Fruit fly (Drosophila melanogaster) whole organism, prepupa: ENCODE measurements around the gene na.
"Not testable (repeated sequence)": the region's sequence is repeated elsewhere in the genome, so short reads cannot be mapped to it uniquely, and the experiment has no call there.

Experiments used
- CG10631 ChIP-seq: fragments of 200-800 bp; sonication (Bioruptor generic); optimal IDR thresholded peaks from 2 replicates; lab custom pipeline; 2016; ENCODE audit warnings: missing biosample characterization, missing genetic modification characterization
- CG10669 ChIP-seq: fragments of 200-800 bp; sonication (Bioruptor generic); optimal IDR thresholded peaks from 3 replicates; lab custom pipeline; 2018; ENCODE audit warnings: missing biosample characterization, mild to moderate bottlenecking, missing genetic modification characterization, moderate library complexity
- CG11294 ChIP-seq: fragments of 200-800 bp; sonication (Bioruptor generic); IDR thresholded peaks from 2 replicates; pipeline ENCODE4 v1.3.6; 2022; ENCODE audit warnings: missing biosample characterization, missing genetic modification characterization
- CG11762 ChIP-seq: fragments of 200-800 bp; sonication (Bioruptor generic); optimal IDR thresholded peaks from 3 replicates; lab custom pipeline; 2016; ENCODE audit warnings: missing biosample characterization, missing genetic modification characterization; ENCODE audit not compliant: insufficient read depth
- CG15336 ChIP-seq: fragments of 200-800 bp; sonication (Bioruptor generic); IDR thresholded peaks from 2 replicates; pipeline ENCODE4 v1.3.6; 2022; ENCODE audit warnings: missing biosample characterization, missing genetic modification characterization
- CG1621 ChIP-seq: fragments of 200-800 bp; sonication (Bioruptor generic); optimal IDR thresholded peaks from 3 replicates; lab custom pipeline; 2018; ENCODE audit warnings: missing biosample characterization, mild to moderate bottlenecking, missing genetic modification characterization
- CG16779 ChIP-seq: fragments of 200-800 bp; sonication (Bioruptor generic); optimal IDR thresholded peaks from 3 replicates; lab custom pipeline; 2017; ENCODE audit warnings: missing biosample characterization, mild to moderate bottlenecking, missing genetic modification characterization
- CG3032 ChIP-seq: fragments of 200-800 bp; optimal IDR thresholded peaks from 2 replicates; lab custom pipeline; 2019; ENCODE audit warnings: missing biosample characterization, mild to moderate bottlenecking, missing genetic modification characterization, moderate library complexity
- CG31627 ChIP-seq: fragments of 200-800 bp; sonication (Bioruptor generic); optimal IDR thresholded peaks from 3 replicates; lab custom pipeline; 2016; ENCODE audit warnings: missing biosample characterization, missing genetic modification characterization
- CG32006 ChIP-seq: fragments of 200-800 bp; sonication (Bioruptor generic); optimal IDR thresholded peaks from 3 replicates; lab custom pipeline; 2017; ENCODE audit warnings: missing biosample characterization, mild to moderate bottlenecking, missing genetic modification characterization
- CG6792 ChIP-seq: fragments of 200-800 bp; sonication (Bioruptor generic); optimal IDR thresholded peaks from 3 replicates; lab custom pipeline; 2016; ENCODE audit warnings: missing biosample characterization, missing genetic modification characterization
- CG6808 ChIP-seq: fragments of 200-800 bp; sonication (Bioruptor generic); optimal IDR thresholded peaks from 3 replicates; lab custom pipeline; 2017; ENCODE audit warnings: missing biosample characterization, missing genetic modification characterization, mild to moderate bottlenecking, moderate library complexity, missing genetic modification reagents
- CG6854 ChIP-seq: fragments of 200-800 bp; sonication (Bioruptor generic); optimal IDR thresholded peaks from 2 replicates; lab custom pipeline; 2017; ENCODE audit warnings: missing biosample characterization, mild to moderate bottlenecking, missing genetic modification characterization
- CG7368 ChIP-seq: fragments of 200-800 bp; sonication (Bioruptor generic); optimal IDR thresholded peaks from 3 replicates; lab custom pipeline; 2016; ENCODE audit warnings: missing biosample characterization, missing genetic modification characterization
- CG8119 ChIP-seq: fragments of 200-800 bp; sonication (Bioruptor generic); IDR thresholded peaks from 3 replicates; pipeline ENCODE4 v1.3.6; 2022; ENCODE audit warnings: missing biosample characterization, missing genetic modification characterization
- CG8319 ChIP-seq: fragments of 200-800 bp; sonication (Bioruptor generic); optimal IDR thresholded peaks from 3 replicates; lab custom pipeline; 2016; ENCODE audit warnings: missing biosample characterization, missing genetic modification characterization
- CG9139 ChIP-seq: fragments of 200-800 bp; sonication (Bioruptor generic); optimal IDR thresholded peaks from 3 replicates; lab custom pipeline; 2017; ENCODE audit warnings: missing biosample characterization, mild to moderate bottlenecking, missing genetic modification characterization
- Eip93F ChIP-seq: fragments of 200-800 bp; sonication (Bioruptor generic); optimal IDR thresholded peaks from 2 replicates; lab custom pipeline; 2016; ENCODE audit warnings: missing biosample characterization, mild to moderate bottlenecking, missing genetic modification characterization
- Ets21C ChIP-seq: fragments of 200-800 bp; sonication (Bioruptor generic); optimal IDR thresholded peaks from 3 replicates; lab custom pipeline; 2016; ENCODE audit warnings: missing biosample characterization, missing genetic modification characterization
- Gug ChIP-seq: fragments of 200-800 bp; sonication (Bioruptor generic); IDR thresholded peaks from 2 replicates; pipeline ENCODE4 v1.3.6; 2022; ENCODE audit warnings: missing biosample characterization, missing genetic modification characterization
- Met ChIP-seq: fragments of 200-800 bp; sonication (Bioruptor generic); optimal IDR thresholded peaks from 3 replicates; lab custom pipeline; 2016; ENCODE audit warnings: missing biosample characterization, missing genetic modification characterization
- Smox ChIP-seq: fragments of 200-800 bp; sonication (Bioruptor generic); optimal IDR thresholded peaks from 3 replicates; lab custom pipeline; 2016; ENCODE audit warnings: missing biosample characterization, missing genetic modification characterization
- Sox15 ChIP-seq: fragments of 200-800 bp; sonication (Bioruptor generic); optimal IDR thresholded peaks from 3 replicates; lab custom pipeline; 2016; ENCODE audit warnings: missing biosample characterization, missing genetic modification characterization
- achi ChIP-seq: fragments of 200-800 bp; sonication (Bioruptor generic); optimal IDR thresholded peaks from 3 replicates; lab custom pipeline; 2016; ENCODE audit warnings: missing biosample characterization, missing genetic modification characterization
- acj6 ChIP-seq: fragments of 200-800 bp; sonication (Bioruptor generic); optimal IDR thresholded peaks from 3 replicates; lab custom pipeline; 2016; ENCODE audit warnings: missing biosample characterization, missing genetic modification characterization
- fd59A ChIP-seq: fragments of 200-800 bp; sonication (Bioruptor generic); optimal IDR thresholded peaks from 2 replicates; lab custom pipeline; 2017; ENCODE audit warnings: missing biosample characterization, mild to moderate bottlenecking, missing genetic modification characterization, missing genetic modification reagents
- lz ChIP-seq: fragments of 200-800 bp; sonication (Bioruptor generic); optimal IDR thresholded peaks from 3 replicates; lab custom pipeline; 2016; ENCODE audit warnings: missing biosample characterization, missing genetic modification characterization
- pdm3 ChIP-seq: fragments of 200-800 bp; sonication (Bioruptor generic); optimal IDR thresholded peaks from 3 replicates; lab custom pipeline; 2016; ENCODE audit warnings: missing biosample characterization, missing genetic modification characterization
- spab ChIP-seq: fragments of 200-800 bp; sonication (Bioruptor generic); optimal IDR thresholded peaks from 2 replicates; lab custom pipeline; 2017; ENCODE audit warnings: missing biosample characterization, mild to moderate bottlenecking, missing genetic modification characterization, missing genetic modification reagents
- ss ChIP-seq, 2 experiments: fragments of 200-800 bp; sonication (Bioruptor generic); optimal IDR thresholded peaks; 2 replicates in 1 of 2; 3 replicates in 1 of 2; lab custom pipeline; 2017 to 2018; ENCODE audit warnings: mild to moderate bottlenecking in 2 of 2, missing biosample characterization in 2 of 2, missing genetic modification characterization in 2 of 2, moderate library complexity in 1 of 2
- svp ChIP-seq: fragments of 200-800 bp; sonication (Bioruptor generic); peaks from one replicate; lab custom pipeline; 2016; ENCODE audit warnings: missing biosample characterization, missing genetic modification characterization
- vri ChIP-seq: fragments of 200-800 bp; sonication (Bioruptor generic); optimal IDR thresholded peaks from 3 replicates; lab custom pipeline; 2016; ENCODE audit warnings: missing biosample characterization, mild to moderate bottlenecking, missing genetic modification characterization

na gene

DNA sequence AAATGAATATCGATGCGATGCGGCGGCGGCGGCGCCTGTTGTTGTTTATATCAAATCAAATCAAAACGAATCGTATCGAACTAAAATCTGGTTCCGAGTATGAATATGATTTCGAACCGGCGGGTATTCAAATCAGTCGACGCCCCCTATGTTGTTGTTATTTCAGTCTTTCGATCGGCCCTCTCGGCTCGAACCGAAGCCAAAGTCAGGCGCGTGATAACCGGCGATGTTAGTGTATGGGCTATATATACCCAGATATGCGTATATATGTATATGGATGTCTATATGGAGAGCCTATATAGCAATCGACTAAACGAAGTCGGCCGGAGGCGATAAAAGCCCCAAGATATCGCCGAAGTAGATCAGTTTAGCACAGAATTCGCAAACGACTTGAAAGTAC, 5.3 kb upstream of the na start, which contains the start of the genes CG46317 and Tat:
Gene CG46317, plus strand, starts transcription at position 361 of the 400 bp plus-strand sequence.
Gene Tat, plus strand, starts transcription at position 361 of the 400 bp plus-strand sequence.
- no peak for TF ChIP-seq CG6808
- no peak for TF ChIP-seq Gug (GFP tag; lab: Robert Waterston, UW)
- no peak for TF ChIP-seq vri (GFP tag; lab: Kevin White, UChicago)
- TF ChIP-seq fd59A (GFP tag; lab: Kevin White, UChicago) = no peak
- TF ChIP-seq svp (GFP tag; lab: Kevin White, UChicago) = no peak
- TF ChIP-seq CG1621 (tag; lab: Kevin White, UChicago) = no peak
- no peak for TF ChIP-seq CG6854 (GFP tag; lab: Kevin White, UChicago)
- no peak for TF ChIP-seq Ets21C (GFP tag; lab: Kevin White, UChicago)
- TF ChIP-seq CG31627 (GFP tag; lab: Kevin White, UChicago) = no peak
- no peak for TF ChIP-seq spab (GFP tag; lab: Kevin White, UChicago)
- TF ChIP-seq CG6792 (GFP tag; lab: Kevin White, UChicago) = no peak
- TF ChIP-seq Met (GFP tag; lab: Kevin White, UChicago) = no peak
- TF ChIP-seq pdm3 (GFP tag; lab: Kevin White, UChicago) = no peak
- TF ChIP-seq CG10669 (GFP tag; lab: Kevin White, UChicago) = no peak
- no peak for TF ChIP-seq Eip93F (GFP tag; lab: Kevin White, UChicago)
- TF ChIP-seq lz (GFP tag; lab: Kevin White, UChicago) = no peak
- TF ChIP-seq CG9139 = no peak

DNA sequence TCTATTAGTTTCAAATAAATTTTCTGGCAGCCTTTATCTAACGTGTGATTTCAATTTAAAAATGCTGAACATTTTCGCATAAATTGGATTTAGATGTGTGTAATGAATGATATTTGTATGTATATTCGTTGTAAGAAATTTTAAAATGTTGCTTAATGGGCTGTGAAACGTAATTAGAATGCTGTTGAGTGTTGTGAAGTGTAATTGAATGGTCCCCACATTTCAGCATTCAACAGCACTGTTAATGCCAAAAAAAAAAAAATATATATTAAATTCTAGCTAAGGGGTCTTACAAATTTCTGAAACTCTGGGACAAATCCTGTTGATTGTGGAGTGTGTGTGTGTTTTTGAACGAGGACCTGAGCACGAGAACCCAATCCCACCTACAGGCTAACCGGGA, 1.0 kb upstream of the na start:
- TF ChIP-seq achi (no peak), Sox15 (GFP tag; lab: Kevin White, UChicago) (no peak), spab (GFP tag; lab: Kevin White, UChicago) (no peak), CG10631 (GFP tag; lab: Kevin White, UChicago) (no peak), CG8319 (GFP tag; lab: Kevin White, UChicago) (no peak), CG10669 (GFP tag; lab: Kevin White, UChicago) (no peak), CG7368 (GFP tag; lab: Kevin White, UChicago) (no peak), CG31627 (GFP tag; lab: Kevin White, UChicago) (no peak), acj6 (GFP tag; lab: Kevin White, UChicago) (no peak)
- TF ChIP-seq, all 60 proteins: peak for 0

DNA sequence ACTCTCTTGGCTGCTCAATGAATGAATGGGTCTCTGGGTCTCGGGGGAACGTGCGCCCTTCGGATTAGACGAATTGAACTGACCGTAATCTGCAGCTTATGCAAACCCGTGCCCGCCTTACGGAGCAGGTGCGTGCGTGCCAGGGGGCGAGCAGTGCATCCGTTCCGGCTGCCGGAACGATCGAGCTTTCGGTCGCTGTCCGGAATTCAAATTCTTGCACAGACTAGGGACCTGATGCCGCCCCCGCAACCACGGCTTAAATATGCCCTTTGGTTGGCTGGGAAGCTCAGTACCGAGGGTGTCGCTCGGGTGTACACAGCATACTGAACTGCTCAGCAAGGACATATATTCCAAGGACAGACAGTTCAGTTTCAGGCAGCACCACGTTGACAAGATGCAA, 11.3 kb downstream of the na start, which contains the start of gene Muc12Ea:
Gene Muc12Ea, plus strand, starts transcription at position 301 of the 400 bp plus-strand sequence.
- TF ChIP-seq CG32006 (GFP tag; lab: Kevin White, UChicago) (no peak), CG15336 (GFP tag; lab: Robert Waterston, UW) (no peak), Eip93F (GFP tag; lab: Kevin White, UChicago) (no peak), CG3032 (no peak), CG16779 (tag; lab: Kevin White, UChicago) (no peak), CG31627 (GFP tag; lab: Kevin White, UChicago) (no peak), CG11294 (no peak), CG6808 (no peak)

DNA sequence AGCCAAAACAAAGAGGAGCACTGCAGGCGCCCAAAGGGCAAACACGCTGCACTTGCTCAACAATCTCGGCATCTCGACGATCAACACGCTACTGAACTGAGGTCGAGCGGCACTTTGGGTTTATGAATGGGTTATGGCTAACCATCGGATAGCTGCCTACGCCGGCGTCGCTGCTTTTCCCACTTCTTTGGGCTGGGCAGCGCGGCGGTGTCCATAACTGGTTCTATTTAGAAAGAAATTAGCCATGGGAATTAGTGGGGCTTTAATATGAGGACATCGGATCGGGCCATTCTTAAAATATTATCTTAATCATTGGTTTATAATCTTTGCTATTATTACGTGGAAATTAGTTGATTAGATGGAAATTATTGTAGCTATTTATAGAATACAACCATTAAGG, 23.1 kb downstream of the na start, which contains the start of gene CG9400:
Gene CG9400, minus strand, starts transcription at position 101 of the 400 bp plus-strand sequence.
- no peak for TF ChIP-seq CG6854 (GFP tag; lab: Kevin White, UChicago)

DNA sequence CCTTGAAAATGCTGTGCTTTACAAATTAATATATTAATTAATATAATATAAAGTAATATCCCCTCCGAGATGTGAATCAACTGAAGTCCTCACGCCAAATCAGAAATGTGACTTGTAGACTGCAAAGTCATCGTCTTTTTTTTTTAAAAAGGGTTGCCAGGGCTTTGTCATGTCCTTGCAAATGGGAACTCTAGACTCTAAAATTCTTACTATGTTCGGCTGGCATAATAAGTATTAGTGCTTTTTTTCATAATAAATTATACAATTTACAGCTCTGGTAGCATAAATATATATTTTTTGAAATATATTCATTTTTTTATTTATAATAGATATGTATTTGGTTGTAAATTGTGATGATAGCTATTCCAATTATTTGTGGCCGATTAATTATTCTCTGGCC, 49.3 kb downstream of the na start, which contains the start of gene betaNACtes2:
Gene betaNACtes2, minus strand, starts transcription at position 101 of the 400 bp plus-strand sequence.
- not testable (repeated sequence) for TF ChIP-seq CG8119 (GFP tag; lab: Robert Waterston, UW); CG6808; fd59A (GFP tag; lab: Kevin White, UChicago)
- TF ChIP-seq, all 60 proteins: peak for 0; not testable (repeated sequence) for 60

DNA sequence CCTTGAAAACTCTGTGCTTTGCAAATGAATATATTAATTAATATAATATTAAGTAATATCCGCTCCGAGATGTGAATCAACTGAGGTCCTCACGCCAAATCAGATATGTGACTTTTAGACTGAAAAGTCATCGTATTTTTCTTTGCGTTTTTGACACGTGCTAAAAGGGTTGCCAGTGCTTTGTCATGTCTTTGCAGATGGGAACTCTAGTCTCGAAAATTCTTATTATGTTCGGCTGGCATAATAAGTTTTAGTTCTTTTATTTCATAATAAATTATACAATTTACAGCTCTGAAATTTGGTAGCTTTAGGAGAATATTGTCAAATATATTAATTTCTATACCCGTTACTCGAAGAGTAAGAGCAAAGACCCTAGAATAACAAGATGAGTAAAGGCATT, 50.9 kb downstream of the na start, which contains the start of gene betaNACtes6:
Gene betaNACtes6, minus strand, starts transcription at position 101 of the 400 bp plus-strand sequence.
- not testable (repeated sequence) for TF ChIP-seq ss (GFP tag; optimal IDR thresholded peaks at IDR 0.05; lab: Kevin White, UChicago); CG11762; Smox (GFP tag; lab: Kevin White, UChicago)
